Fruit fly (Drosophila melanogaster) whole organism, embryonic: ENCODE data around the gene CG43117.

ENCODE experiments used
- Bgb ChIP-seq: fragments of 200-800 bp; sonication (Bioruptor generic); IDR thresholded peaks from 2 replicates; pipeline ENCODE4 v1.3.6; 2022; ENCODE audit warnings: missing biosample characterization, missing genetic modification characterization; ENCODE audit not compliant: partially characterized antibody
- CG11504 ChIP-seq: fragments of 200-800 bp; sonication (Bioruptor generic); optimal IDR thresholded peaks from 3 replicates; lab custom pipeline; 2019; ENCODE audit warnings: missing biosample characterization, mild to moderate bottlenecking, missing genetic modification characterization, moderate library complexity
- CG11696 ChIP-seq: fragments of 200-800 bp; sonication (Bioruptor generic); IDR thresholded peaks from 2 replicates; pipeline ENCODE4 v1.3.6; 2022; ENCODE audit warnings: missing biosample characterization, missing genetic modification characterization
- CG4360 ChIP-seq: fragments of 200-800 bp; sonication (Bioruptor generic); IDR thresholded peaks from 2 replicates; pipeline ENCODE4 v1.3.6; 2022; ENCODE audit warnings: missing biosample characterization, missing genetic modification characterization
- CG7372 ChIP-seq: fragments of 200-800 bp; sonication (Bioruptor generic); IDR thresholded peaks from 2 replicates; pipeline ENCODE4 v1.3.6; 2022; ENCODE audit warnings: missing biosample characterization, missing genetic modification characterization
- CG9932 ChIP-seq: fragments of 200-800 bp; sonication (Bioruptor generic); IDR thresholded peaks from 2 replicates; pipeline ENCODE4 v1.3.6; 2022; ENCODE audit warnings: missing biosample characterization, missing genetic modification characterization
- Dek ChIP-seq: fragments of 200-800 bp; sonication (Bioruptor generic); optimal IDR thresholded peaks from 3 replicates; lab custom pipeline; 2019; ENCODE audit warnings: missing biosample characterization, mild to moderate bottlenecking, missing genetic modification characterization, moderate library complexity
- Drgx ChIP-seq: fragments of 200-800 bp; sonication (Bioruptor generic); IDR thresholded peaks from 2 replicates; pipeline ENCODE4 v1.3.6; 2022; ENCODE audit warnings: missing biosample characterization, missing genetic modification characterization
- Ets65A ChIP-seq: fragments of 200-800 bp; sonication (Bioruptor generic); peaks from one replicate; lab custom pipeline; 2016; ENCODE audit warnings: missing biosample characterization, missing genetic modification characterization
- Ets97D ChIP-seq: fragments of 200-800 bp; sonication (Bioruptor generic); optimal IDR thresholded peaks from 3 replicates; lab custom pipeline; 2016; ENCODE audit warnings: missing biosample characterization, missing genetic modification characterization
- HLH4C ChIP-seq: fragments of 200-800 bp; sonication (Bioruptor generic); IDR thresholded peaks from 3 replicates; pipeline ENCODE4 v1.3.6; 2022; ENCODE audit warnings: missing biosample characterization, missing genetic modification characterization; ENCODE audit not compliant: partially characterized antibody
- Hey ChIP-seq: fragments of 200-800 bp; sonication (Bioruptor generic); optimal IDR thresholded peaks from 3 replicates; lab custom pipeline; 2018; ENCODE audit warnings: missing biosample characterization, mild to moderate bottlenecking, missing genetic modification characterization
- Hmx ChIP-seq: fragments of 200-800 bp; sonication (Bioruptor generic); optimal IDR thresholded peaks from 2 replicates; lab custom pipeline; 2016; ENCODE audit warnings: missing biosample characterization, missing genetic modification characterization
- Hr39 ChIP-seq: fragments of >200 bp; optimal IDR thresholded peaks from 2 replicates; lab custom pipeline; 2017
- NC2α ChIP-seq: fragments of 200-800 bp; sonication (Bioruptor generic); optimal IDR thresholded peaks from 2 replicates; lab custom pipeline; 2016; ENCODE audit warnings: missing biosample characterization, missing genetic modification characterization
- Neu2 ChIP-seq: fragments of 200-800 bp; sonication (Bioruptor generic); optimal IDR thresholded peaks from 3 replicates; lab custom pipeline; 2016; ENCODE audit warnings: missing biosample characterization, missing genetic modification characterization, borderline replicate concordance
- Trl ChIP-seq, 3 experiments: fragments of >200 bp in 2 of 3; fragments of 200-800 bp in 1 of 3; sonication (Bioruptor generic) in 1 of 3; optimal IDR thresholded peaks; 2 replicates in 1 of 3; 3 replicates in 2 of 3; lab custom pipeline; 2016 to 2017; ENCODE audit warnings: missing biosample characterization in 1 of 3, missing genetic modification characterization in 1 of 3
- ato ChIP-seq: fragments of 200-800 bp; sonication (Bioruptor generic); IDR thresholded peaks from 2 replicates; pipeline ENCODE4 v1.3.6; 2022; ENCODE audit warnings: missing biosample characterization, missing genetic modification characterization; ENCODE audit not compliant: partially characterized antibody
- bcd ChIP-seq: fragments of 200-800 bp; sonication (Bioruptor generic); optimal IDR thresholded peaks from 2 replicates; lab custom pipeline; 2017; ENCODE audit warnings: missing biosample characterization, mild to moderate bottlenecking, missing genetic modification characterization
- bsh ChIP-seq, 2 experiments: fragments of 200-800 bp; sonication (Bioruptor generic); optimal IDR thresholded peaks; 2 replicates each; lab custom pipeline; 2017 to 2018; ENCODE audit warnings: mild to moderate bottlenecking in 2 of 2, missing biosample characterization in 2 of 2, missing genetic modification characterization in 2 of 2, moderate library complexity in 1 of 2
- caup ChIP-seq: fragments of 200-800 bp; sonication (Bioruptor generic); optimal IDR thresholded peaks from 3 replicates; lab custom pipeline; 2017; ENCODE audit warnings: missing biosample characterization, mild to moderate bottlenecking, missing genetic modification characterization, moderate library complexity; ENCODE audit not compliant: severe bottlenecking
- corto ChIP-seq: fragments of 200-800 bp; sonication (Bioruptor generic); optimal IDR thresholded peaks from 2 replicates; lab custom pipeline; 2016; ENCODE audit warnings: missing biosample characterization, mild to moderate bottlenecking, missing genetic modification characterization, moderate library complexity
- dm ChIP-seq: fragments of 200-800 bp; sonication (Bioruptor generic); optimal IDR thresholded peaks from 3 replicates; lab custom pipeline; 2016; ENCODE audit warnings: missing biosample characterization, missing genetic modification characterization
- exex ChIP-seq: fragments of 200-800 bp; sonication (Bioruptor generic); optimal IDR thresholded peaks from 4 replicates; lab custom pipeline; 2018; ENCODE audit warnings: missing biosample characterization, mild to moderate bottlenecking, missing genetic modification characterization, moderate library complexity
- gce ChIP-seq: fragments of 200-800 bp; sonication (Bioruptor generic); IDR thresholded peaks from 3 replicates; pipeline ENCODE4 v1.3.6; 2022; ENCODE audit warnings: missing biosample characterization, missing genetic modification characterization
- gsb ChIP-seq: fragments of 200-800 bp; sonication (Bioruptor generic); IDR thresholded peaks from 2 replicates; pipeline ENCODE4 v1.3.6; 2022; ENCODE audit warnings: missing biosample characterization, missing genetic modification characterization
- ind ChIP-seq: fragments of 200-800 bp; sonication (Bioruptor generic); optimal IDR thresholded peaks from 3 replicates; lab custom pipeline; 2016; ENCODE audit warnings: missing biosample characterization, missing genetic modification characterization
- mirr ChIP-seq: fragments of 200-800 bp; sonication (Bioruptor generic); optimal IDR thresholded peaks from 3 replicates; lab custom pipeline; 2018; ENCODE audit warnings: missing biosample characterization, mild to moderate bottlenecking, missing genetic modification characterization
- nom ChIP-seq: fragments of 200-800 bp; sonication (Bioruptor generic); optimal IDR thresholded peaks from 2 replicates; lab custom pipeline; 2017; ENCODE audit warnings: missing biosample characterization, missing genetic modification characterization, mild to moderate bottlenecking, moderate library complexity, missing genetic modification reagents
- pfk ChIP-seq: fragments of 200-800 bp; sonication (Bioruptor generic); optimal IDR thresholded peaks from 2 replicates; lab custom pipeline; 2018; ENCODE audit warnings: missing biosample characterization, mild to moderate bottlenecking, missing genetic modification characterization, moderate library complexity
- stwl ChIP-seq: fragments of 200-800 bp; sonication (Bioruptor generic); optimal IDR thresholded peaks from 3 replicates; lab custom pipeline; 2018; ENCODE audit warnings: missing biosample characterization, mild to moderate bottlenecking, missing genetic modification characterization, moderate library complexity
- tna ChIP-seq: fragments of 200-800 bp; sonication (Bioruptor generic); IDR thresholded peaks from 2 replicates; pipeline ENCODE4 v1.3.6; 2022; ENCODE audit warnings: missing biosample characterization, missing genetic modification characterization; ENCODE audit not compliant: partially characterized antibody
- vnd ChIP-seq: fragments of 200-800 bp; sonication (Bioruptor generic); IDR thresholded peaks from 3 replicates; pipeline ENCODE4 v1.3.6; 2022; ENCODE audit warnings: missing biosample characterization, missing genetic modification characterization; ENCODE audit not compliant: partially characterized antibody

The CG43117 gene

dm6 chr3R:26463558-26463957, 9.0 kb downstream of the CG43117 start:
- TF ChIP-seq CG11696 (GFP tag; lab: Robert Waterston, UW) (no peak), ato (GFP tag; lab: Robert Waterston, UW) (no peak), caup (GFP tag; lab: Kevin White, UChicago) (no peak), gce (GFP tag; lab: Robert Waterston, UW) (no peak), ind (GFP tag; lab: Kevin White, UChicago) (no peak), Trl (optimal IDR thresholded peaks at IDR 0.05; lab: Kevin White, UChicago) (no peak), Trl (GFP tag; optimal IDR thresholded peaks at IDR 0.05; lab: Kevin White, UChicago) (no peak), tna (GFP tag; lab: Robert Waterston, UW) (no peak), Hey (no peak), HLH4C (GFP tag; lab: Robert Waterston, UW) (no peak), stwl (tag; lab: Kevin White, UChicago) (no peak), corto (GFP tag; lab: Kevin White, UChicago) (no peak), mirr (GFP tag; lab: Kevin White, UChicago) (no peak), Hmx (GFP tag; lab: Kevin White, UChicago) (no peak), CG4360 (no peak), pfk (GFP tag; lab: Kevin White, UChicago) (no peak), dm (GFP tag; lab: Kevin White, UChicago) (no peak), vnd (GFP tag; lab: Robert Waterston, UW) (no peak), Ets97D (GFP tag; lab: Kevin White, UChicago) (no peak)

dm6 chr3R:26464370-26464769, 9.8 kb downstream of the CG43117 start:
- TF ChIP-seq CG7372 (GFP tag; lab: Robert Waterston, UW) (peak; percentile 41; the same call in 1 of the 2 replicates), bsh (GFP tag; optimal IDR thresholded peaks at IDR 0.05; lab: Kevin White, UChicago) (peak in 1 of 2 experiments; percentile 29), gsb (GFP tag; lab: Robert Waterston, UW) (no peak), Drgx (peak; percentile 25; the same call in 1 of the 2 replicates), Ets65A (GFP tag; lab: Kevin White, UChicago) (peak; percentile 41), Bgb (GFP tag; lab: Robert Waterston, UW) (no peak), Dek (tag; lab: Kevin White, UChicago) (no peak), nom (GFP tag; lab: Kevin White, UChicago) (peak; percentile 82)

- TF ChIP-seq CG9932 (GFP tag; lab: Robert Waterston, UW), result no peak
- peak; percentile 52 for TF ChIP-seq exex (tag; lab: Kevin White, UChicago)
- peak; percentile 66 for TF ChIP-seq mirr (GFP tag; lab: Kevin White, UChicago)
These were observed 10.5 kb downstream of the CG43117 start for dm6 chr3R:26465121-26465520.

- TF ChIP-seq Ets65A (GFP tag; lab: Kevin White, UChicago), result peak; percentile 66
- TF ChIP-seq bcd (GFP tag; lab: Kevin White, UChicago), result no peak
- no peak for TF ChIP-seq CG11504 (tag; lab: Kevin White, UChicago)
These were observed 23.4 kb downstream of the CG43117 start for dm6 chr3R:26478040-26478439.

- TF ChIP-seq Hr39 (lab: Kevin White, UChicago), result peak; percentile 53
- TF ChIP-seq NC2α, result no peak
- TF ChIP-seq Neu2 (GFP tag; lab: Kevin White, UChicago), result no peak
These were observed 24.1 kb downstream of the CG43117 start for dm6 chr3R:26478644-26479043.
